Worm (Caenorhabditis elegans): ENCODE results near the gene F38H4.4.

The F38H4.4 gene

DNA sequence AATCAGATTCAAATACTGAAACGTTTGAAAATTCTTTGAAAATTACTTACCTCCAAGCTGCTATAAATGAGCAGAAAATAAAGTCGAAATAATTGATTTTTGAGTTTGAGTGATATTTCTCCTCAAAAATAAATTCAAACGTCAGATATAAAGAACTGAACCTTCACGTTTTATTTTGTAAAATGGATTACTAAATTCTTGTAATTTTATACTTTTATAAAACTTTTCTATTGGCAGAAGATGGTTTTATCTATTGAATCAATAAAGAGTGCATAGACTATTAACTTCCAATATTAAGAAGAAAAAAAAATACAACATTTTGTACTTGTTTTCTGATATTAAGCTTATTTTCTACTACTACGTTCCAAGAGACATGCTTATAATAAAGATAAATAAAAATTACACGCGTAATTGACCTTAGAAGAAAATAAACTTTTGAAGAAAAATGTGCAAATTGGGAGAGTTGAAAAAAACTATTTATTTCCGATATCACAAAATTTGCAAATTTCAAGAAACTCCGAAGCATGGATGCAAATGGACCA, at the start of gene F38H4.4, which contains the start of gene F38H4.6:
Gene F38H4.4 (plus strand): TSS at position 492 of the 542 bp plus-strand sequence.
Gene F38H4.6 (minus strand): TSS at position 101 of the 542 bp plus-strand sequence.
- TF ChIP-seq madf-5 (GFP tag; IDR thresholded peaks at IDR 0.05) (no peak), tag-97 (GFP tag; IDR thresholded peaks at IDR 0.05) (no peak), F37D6.2 (tag; optimal IDR thresholded peaks at IDR 0.05) (no peak), nhr-28 (tag; optimal IDR thresholded peaks at IDR 0.05) (no peak), aly-2 (tag; optimal IDR thresholded peaks at IDR 0.05) (no peak)

DNA sequence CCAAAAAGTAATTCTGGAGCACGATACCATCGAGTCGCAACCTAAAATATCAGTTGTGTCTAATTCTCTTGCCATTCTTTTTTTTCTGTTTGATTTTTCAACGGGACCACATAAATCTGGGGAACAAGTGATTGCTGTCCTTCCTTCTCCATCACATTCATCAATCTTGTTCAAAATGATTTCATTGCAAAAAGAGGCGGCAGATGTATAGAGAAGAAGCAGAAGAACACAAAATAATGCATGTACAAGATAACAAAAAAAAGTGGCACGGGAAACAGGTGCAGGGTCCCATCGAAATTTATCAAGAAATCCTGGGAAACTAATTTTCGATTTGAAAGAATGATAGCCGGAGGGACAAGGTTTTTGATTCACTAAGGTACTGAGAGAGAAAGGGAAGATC, 48.8 kb upstream of the F38H4.4 start:
- TF ChIP-seq aha-1 (tag) = peak; percentile 61
- peak; percentile 53; the same call in 1 of the 2 replicates for TF ChIP-seq ceh-20 (GFP tag; IDR thresholded peaks at IDR 0.05)
- peak in 1 of 2 experiments; percentile 82 for TF ChIP-seq unc-62 (GFP tag; optimal IDR thresholded peaks at IDR 0.05 in 1 of 2)
- no peak for TF ChIP-seq unc-62 (tag; optimal IDR thresholded peaks at IDR 0.05)
- TF ChIP-seq Y75B8A.6 (GFP tag; IDR thresholded peaks at IDR 0.05) = no peak
- TF ChIP-seq lir-3 (tag; optimal IDR thresholded peaks at IDR 0.05) = no peak

DNA sequence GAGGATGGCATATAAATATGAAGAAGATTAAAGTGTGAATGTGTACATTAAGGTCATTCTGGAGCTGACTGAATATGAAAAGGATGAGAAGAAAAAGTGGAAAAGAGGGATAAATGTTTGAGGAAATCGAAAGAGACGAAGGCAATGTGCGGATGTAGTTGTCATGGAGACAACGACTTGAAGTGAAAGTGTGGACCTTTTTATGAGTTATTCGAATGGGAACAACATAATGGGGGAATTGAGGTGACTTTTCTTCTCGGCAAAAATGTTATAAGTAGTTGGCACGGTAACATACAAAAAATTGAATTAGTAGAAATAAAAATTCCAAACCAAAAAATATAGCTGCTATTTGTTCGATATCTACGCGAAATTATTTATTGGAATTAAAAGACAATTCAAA, 47.0 kb upstream of the F38H4.4 start, which contains the start of gene dyf-18:
Gene dyf-18 (minus strand): TSS at position 101 of the 400 bp plus-strand sequence.
- TF ChIP-seq nhr-111 (GFP tag; optimal IDR thresholded peaks at IDR 0.05) = no peak
- no peak for TF ChIP-seq zfp-3 (GFP tag; conservative IDR thresholded peaks at IDR 0.05)
- no peak for TF ChIP-seq F37D6.2 (tag; optimal IDR thresholded peaks at IDR 0.05)
- TF ChIP-seq arid-1 (GFP tag; conservative IDR thresholded peaks at IDR 0.05) = no peak
- no peak for TF ChIP-seq egl-43 (GFP tag; IDR thresholded peaks at IDR 0.05)
- TF ChIP-seq lim-7 (GFP tag; IDR thresholded peaks at IDR 0.05) = no peak
- TF ChIP-seq vab-7 (GFP tag; IDR thresholded peaks at IDR 0.05) = no peak
- TF ChIP-seq zfp-2 (tag; optimal IDR thresholded peaks at IDR 0.05) = no peak
- TF ChIP-seq cey-2 (tag; optimal IDR thresholded peaks at IDR 0.05; ENCODE audit: borderline replicate concordance, insufficient read depth) = no peak
- no peak for TF ChIP-seq duxl-1 (tag; optimal IDR thresholded peaks at IDR 0.05; ENCODE audit: poor library complexity)
- TF ChIP-seq ZK337.2 (GFP tag; IDR thresholded peaks at IDR 0.05) = no peak

DNA sequence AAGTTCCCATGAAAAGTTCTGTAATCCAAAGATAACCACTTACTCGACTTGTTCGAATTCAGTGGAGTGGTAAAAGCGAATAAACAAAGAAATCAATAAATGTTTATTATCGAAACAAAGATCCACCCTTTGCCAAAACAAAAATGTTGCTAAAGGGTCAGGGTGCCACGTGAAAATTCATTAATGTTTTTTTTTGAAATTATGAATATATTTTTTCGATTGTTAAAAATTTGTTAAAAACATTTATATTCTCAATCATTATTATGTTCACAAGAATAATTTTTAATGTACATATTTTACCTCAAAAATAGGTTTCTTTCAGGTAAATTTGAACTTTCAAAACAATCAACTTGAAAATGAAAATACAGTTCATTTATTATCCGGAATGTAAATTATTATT, 45.0 kb upstream of the F38H4.4 start, which contains the start of gene H01G02.4:
Gene H01G02.4 (minus strand): TSS at position 101 of the 400 bp plus-strand sequence.
- no peak for TF ChIP-seq Y105C5A.15 (GFP tag; IDR thresholded peaks at IDR 0.05)
- TF ChIP-seq pha-4 (GFP tag; IDR thresholded peaks at IDR 0.05) = no peak
- TF ChIP-seq pha-4 (tag; optimal IDR thresholded peaks at IDR 0.05) = no peak
- TF ChIP-seq unc-62 (GFP tag; optimal IDR thresholded peaks at IDR 0.05 in 1 of 2) = no peak
- TF ChIP-seq unc-62 (tag; optimal IDR thresholded peaks at IDR 0.05) = no peak

DNA sequence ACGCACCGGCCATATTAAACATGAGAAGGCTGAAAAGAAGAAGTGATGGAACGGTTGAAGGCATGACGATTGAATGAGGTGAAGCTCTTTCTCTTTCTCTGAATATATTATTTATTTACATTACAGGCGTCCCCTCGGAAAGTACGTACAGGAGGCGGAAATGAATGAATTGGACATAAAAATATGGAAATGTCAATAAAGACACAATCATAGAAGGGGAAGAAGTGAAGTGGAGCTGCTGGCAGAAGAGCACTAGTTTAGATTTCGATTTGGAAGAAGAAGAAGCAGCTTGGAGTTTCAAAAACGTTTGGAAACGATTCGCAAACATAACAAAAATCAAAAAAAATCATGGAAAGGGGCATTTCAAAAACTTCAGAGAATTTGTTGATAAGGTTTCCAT, 44.0 kb upstream of the F38H4.4 start, which contains the start of gene H01G02.1:
Gene H01G02.1 (minus strand): TSS at position 101 of the 400 bp plus-strand sequence.
- no peak for TF ChIP-seq ces-1 (GFP tag; optimal IDR thresholded peaks at IDR 0.05)
- TF ChIP-seq zip-11 (GFP tag; IDR thresholded peaks at IDR 0.05) = no peak
- TF ChIP-seq set-16 (GFP tag; IDR thresholded peaks at IDR 0.05) = no peak
- no peak for TF ChIP-seq dmd-6 (GFP tag; IDR thresholded peaks at IDR 0.05)

DNA sequence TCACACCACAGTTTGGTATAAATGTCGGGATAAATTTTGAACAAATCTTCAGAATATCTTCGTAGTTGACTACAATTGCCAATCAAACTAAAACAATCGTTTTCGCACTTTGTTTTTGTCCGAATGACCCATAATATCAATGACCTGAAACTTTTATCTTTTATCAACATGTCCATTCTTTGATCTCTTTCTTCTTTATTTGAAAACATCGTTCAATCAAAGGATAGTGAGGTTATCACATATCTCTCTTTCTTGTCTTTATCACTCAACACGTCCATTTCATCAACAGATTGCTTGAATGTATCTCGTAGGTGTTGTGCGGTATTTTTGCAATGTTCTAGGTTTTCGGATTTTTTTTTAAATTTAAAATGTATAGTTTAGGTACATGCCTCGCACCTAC, 39.0 kb upstream of the F38H4.4 start:
- TF ChIP-seq pha-4 (GFP tag; IDR thresholded peaks at IDR 0.05) (no peak), pha-4 (tag; optimal IDR thresholded peaks at IDR 0.05) (no peak), daf-16 (GFP tag; optimal IDR thresholded peaks at IDR 0.05) (peak in 1 of 2 experiments; percentile 0), daf-16 (tag; optimal IDR thresholded peaks at IDR 0.05) (no peak), nhr-28 (tag; optimal IDR thresholded peaks at IDR 0.05) (peak; percentile 75), dve-1 (tag; optimal IDR thresholded peaks at IDR 0.05; ENCODE audit: insufficient read depth) (no peak), hlh-30 (tag; optimal IDR thresholded peaks at IDR 0.05; ENCODE audit: insufficient read depth) (peak; percentile 12), lin-29 (GFP tag; IDR thresholded peaks at IDR 0.05) (no peak), nhr-41 (GFP tag; IDR thresholded peaks at IDR 0.05) (no peak)

All from whole organism, L4 larva.